Fruit fly (Drosophila melanogaster): ENCODE measurements around the gene CG7079.

dm6 chr3R:21090230-21091021 lies 41.8 kb upstream of the CG7079 start:
- TF ChIP-seq CG6276 (GFP tag; optimal IDR thresholded peaks at IDR 0.05), result no peak
- TF ChIP-seq fd59A (GFP tag; optimal IDR thresholded peaks at IDR 0.05), result no peak
